Worm (Caenorhabditis elegans) whole organism, L3 larva: ENCODE measurements around the gene K02D10.4.

Experiments
- ama-1 ChIP-seq: fragments of 150-350 bp; optimal IDR thresholded peaks from 2 replicates; lab custom pipeline; 2018
- ceh-16 ChIP-seq: sonication (generic microtip); optimal IDR thresholded peaks from 2 replicates; lab custom pipeline; 2017; ENCODE audit warnings: missing biosample characterization, missing genetic modification characterization
- jun-1 ChIP-seq: fragments of 150-350 bp; optimal IDR thresholded peaks from 2 replicates; lab custom pipeline; 2014; ENCODE audit warnings: missing biosample characterization, missing genetic modification reagents, missing genetic modification characterization
- nhr-11 ChIP-seq: fragments of 150-350 bp; optimal IDR thresholded peaks from 2 replicates; lab custom pipeline; 2014; ENCODE audit warnings: missing biosample characterization, missing genetic modification characterization
- nhr-12 ChIP-seq: fragments of 150-350 bp; optimal IDR thresholded peaks from 2 replicates; lab custom pipeline; 2014; ENCODE audit warnings: missing biosample characterization, missing genetic modification characterization
- nhr-237 ChIP-seq: fragments of 150-350 bp; optimal IDR thresholded peaks from 2 replicates; lab custom pipeline; 2014; ENCODE audit warnings: missing biosample characterization, missing genetic modification characterization
- nhr-76 ChIP-seq: fragments of 150-350 bp; sonication (generic microtip); optimal IDR thresholded peaks from 5 replicates; lab custom pipeline; 2014; ENCODE audit warnings: missing biosample characterization, missing genetic modification characterization
- nhr-77 ChIP-seq: fragments of 150-350 bp; optimal IDR thresholded peaks from 2 replicates; lab custom pipeline; 2014; ENCODE audit warnings: missing biosample characterization, missing genetic modification characterization
- pqm-1 ChIP-seq: fragments of 150-350 bp; optimal IDR thresholded peaks from 2 replicates; lab custom pipeline; 2017; ENCODE audit warnings: missing biosample characterization, missing genetic modification characterization, inconsistent platforms
- unc-39 ChIP-seq: sonication (generic microtip); optimal IDR thresholded peaks from 4 replicates; lab custom pipeline; 2017; ENCODE audit warnings: missing biosample characterization, missing genetic modification characterization
- ztf-11 ChIP-seq: fragments of 150-350 bp; optimal IDR thresholded peaks from 2 replicates; lab custom pipeline; 2014; ENCODE audit warnings: missing biosample characterization, missing genetic modification characterization

DNA sequence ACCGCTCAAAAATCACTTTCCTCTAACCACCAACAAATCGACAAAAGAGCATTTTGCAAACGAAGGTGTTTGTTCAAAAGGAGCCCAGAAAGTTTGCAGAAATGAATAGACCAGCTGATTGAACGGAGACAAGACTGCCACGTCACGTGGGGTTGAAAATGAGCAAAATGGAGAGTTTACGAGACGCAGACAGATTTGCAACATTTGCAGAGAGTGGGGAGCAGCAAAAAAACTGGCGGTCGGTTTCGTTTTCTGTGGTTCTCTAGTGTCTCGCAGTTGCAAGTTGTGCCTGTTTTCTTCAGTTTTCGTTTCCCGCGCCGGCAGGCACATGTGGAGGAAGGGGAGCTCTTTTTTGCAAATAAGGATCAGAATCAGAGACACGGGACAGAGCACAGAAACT, 5.6 kb upstream of the K02D10.4 start:
- no peak for TF ChIP-seq nhr-12 (tag; lab: Kevin White, UChicago)
- TF ChIP-seq nhr-11: peak; percentile 36
- TF ChIP-seq ama-1 (lab: Kevin White, UChicago): no peak
- TF ChIP-seq pqm-1: peak; percentile 36
- no peak for TF ChIP-seq ztf-11 (tag; lab: Kevin White, UChicago)
- no peak for TF ChIP-seq unc-39
- no peak for TF ChIP-seq ceh-16 (tag; lab: Kevin White, UChicago)
- TF ChIP-seq nhr-76 (tag; lab: Kevin White, UChicago): no peak
- TF ChIP-seq nhr-237 (tag; lab: Kevin White, UChicago): no peak
- TF ChIP-seq jun-1 (tag; lab: Kevin White, UChicago): peak; percentile 69
- no peak for TF ChIP-seq nhr-77 (tag; lab: Kevin White, UChicago)
